Worm (Caenorhabditis elegans) whole organism, L4 larva: ENCODE data around the gene stt-3.

Experiments used
- dve-1 ChIP-seq: sonication (generic microtip); optimal IDR thresholded peaks from 2 replicates; lab custom pipeline; 2017; ENCODE audit warnings: antibody characterized with exemption, mild to moderate bottlenecking, missing genetic modification characterization, missing compliant biosample characterization; ENCODE audit not compliant: insufficient read depth
- nhr-237 ChIP-seq: sonication (generic microtip); optimal IDR thresholded peaks from 2 replicates; lab custom pipeline; 2017; ENCODE audit warnings: missing biosample characterization, missing genetic modification characterization
- nhr-48 ChIP-seq: sonication (generic microtip); optimal IDR thresholded peaks from 2 replicates; lab custom pipeline; 2016; ENCODE audit warnings: mild to moderate bottlenecking, missing genetic modification characterization, missing compliant biosample characterization

DNA sequence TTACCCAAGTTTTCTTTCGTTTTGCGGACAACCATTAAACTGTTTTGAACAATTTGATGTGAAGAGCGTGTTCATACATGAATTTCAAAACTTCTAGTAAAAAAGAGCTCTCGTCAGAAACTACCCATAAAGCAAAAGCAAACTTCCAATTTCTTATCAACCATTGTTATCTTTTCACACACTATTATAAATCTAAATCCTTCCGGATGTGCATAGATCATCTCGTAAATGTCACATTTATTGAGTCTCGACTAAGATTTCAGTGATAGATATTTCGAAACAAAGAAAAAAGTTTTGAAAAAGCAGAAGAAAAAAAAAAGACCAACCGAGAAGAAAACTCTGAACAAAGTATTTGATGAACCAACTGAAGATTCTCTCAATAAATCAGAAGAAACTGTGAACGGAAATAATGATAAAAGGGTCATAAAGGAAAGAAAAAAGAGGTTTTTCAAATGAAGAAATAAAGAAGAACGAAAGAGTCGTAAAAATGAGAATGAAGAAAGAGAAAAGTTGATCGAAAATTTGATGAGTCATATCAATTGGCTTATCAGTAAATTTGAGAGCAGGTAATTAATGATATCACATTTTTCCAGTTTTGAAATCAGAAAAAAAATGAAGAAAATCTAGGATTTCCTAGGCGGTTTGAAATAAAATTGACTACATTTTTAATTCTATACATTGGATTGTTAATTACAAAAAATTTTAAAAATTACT lies 42.2 kb downstream of the stt-3 start:
- TF ChIP-seq nhr-237 (tag; lab: Kevin White, UChicago): no peak
- no peak for TF ChIP-seq nhr-48 (tag; lab: Kevin White, UChicago)
- TF ChIP-seq dve-1 (tag; lab: Kevin White, UChicago): no peak
